Worm (Caenorhabditis elegans): Measurements from ENCODE around the gene allo-1.

Gene allo-1

DNA sequence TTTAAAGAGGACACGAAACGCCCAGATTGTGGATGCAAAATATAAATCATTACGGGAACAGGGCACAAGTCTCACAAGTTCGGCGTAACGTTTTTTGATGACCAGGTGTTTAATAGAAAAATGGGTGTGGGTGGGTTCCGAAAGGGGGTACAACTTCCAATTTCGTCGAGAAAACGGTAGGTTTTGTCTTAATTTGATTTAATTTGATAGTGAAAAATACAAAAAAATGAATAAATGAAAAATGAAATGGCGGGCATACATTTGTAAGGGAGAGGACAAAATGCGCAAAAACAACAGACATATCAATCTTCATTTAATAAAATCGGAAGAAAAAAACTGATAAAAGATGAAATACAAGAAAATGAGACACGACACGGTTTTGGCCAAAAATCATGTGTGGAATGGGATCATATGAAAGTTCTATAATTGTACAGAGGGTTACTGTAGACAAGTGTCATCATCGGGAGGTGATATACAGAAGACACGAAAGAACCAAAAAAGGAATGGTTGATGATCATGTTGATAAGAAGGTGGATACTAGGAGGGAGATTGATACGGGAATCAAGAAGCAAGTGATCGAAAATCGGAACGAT is 5.1 kb upstream of the allo-1 start (continued):
- no peak for TF ChIP-seq mab-9 (GFP tag; IDR thresholded peaks at IDR 0.05)
- no peak for TF ChIP-seq sptf-1 (tag; optimal IDR thresholded peaks at IDR 0.05)
- TF ChIP-seq nhr-19 (GFP tag; conservative IDR thresholded peaks at IDR 0.05), result no peak
- no peak for TF ChIP-seq zip-4 (GFP tag; optimal IDR thresholded peaks at IDR 0.05)
- no peak for TF ChIP-seq egl-27 (tag; optimal IDR thresholded peaks at IDR 0.05)
- TF ChIP-seq jun-1 (tag; optimal IDR thresholded peaks at IDR 0.05), result no peak
- TF ChIP-seq sup-37 (GFP tag; optimal IDR thresholded peaks at IDR 0.05), result no peak
- no peak for TF ChIP-seq hlh-4 (tag; optimal IDR thresholded peaks at IDR 0.05)
- TF ChIP-seq efl-1 (optimal IDR thresholded peaks at IDR 0.05), result no peak
- TF ChIP-seq efl-1 (GFP tag; optimal IDR thresholded peaks at IDR 0.05 in 1 of 2), result peak in 1 of 2 experiments; percentile 51
- no peak for TF ChIP-seq ztf-4 (tag; optimal IDR thresholded peaks at IDR 0.05)
- TF ChIP-seq ztf-11 (tag; optimal IDR thresholded peaks at IDR 0.05), result no peak
- TF ChIP-seq efl-3 (GFP tag; optimal IDR thresholded peaks at IDR 0.05), result no peak
- TF ChIP-seq Y116A8C.19 (tag; optimal IDR thresholded peaks at IDR 0.05; ENCODE audit: borderline replicate concordance), result no peak
- no peak for TF ChIP-seq F16B12.6 (tag; optimal IDR thresholded peaks at IDR 0.05)
- no peak for TF ChIP-seq pax-3 (tag; optimal IDR thresholded peaks at IDR 0.05)
- no peak for TF ChIP-seq pqm-1 (tag; optimal IDR thresholded peaks at IDR 0.05)
- TF ChIP-seq nhr-85 (tag), result peak; percentile 88
- no peak for TF ChIP-seq mdl-1 (tag; optimal IDR thresholded peaks at IDR 0.05)
- TF ChIP-seq ets-5 (GFP tag; IDR thresholded peaks at IDR 0.05), result no peak
- peak; percentile 36 for TF ChIP-seq tbx-2 (tag; optimal IDR thresholded peaks at IDR 0.05)
- no peak for TF ChIP-seq nhr-28 (tag; optimal IDR thresholded peaks at IDR 0.05)
- TF ChIP-seq unc-130 (tag; optimal IDR thresholded peaks at IDR 0.05), result no peak
- peak; percentile 54 for TF ChIP-seq nhr-71 (tag; optimal IDR thresholded peaks at IDR 0.05)
- TF ChIP-seq nhr-11 (tag; optimal IDR thresholded peaks at IDR 0.05), result no peak
- TF ChIP-seq C34B4.2 (tag; optimal IDR thresholded peaks at IDR 0.05), result no peak
- no peak for TF ChIP-seq lin-15B (tag; optimal IDR thresholded peaks at IDR 0.05)
- no peak for TF ChIP-seq skn-1 (tag; optimal IDR thresholded peaks at IDR 0.05)
- no peak for TF ChIP-seq ceh-82 (tag; optimal IDR thresholded peaks at IDR 0.05)
- TF ChIP-seq fkh-8 (tag; optimal IDR thresholded peaks at IDR 0.05), result no peak
- TF ChIP-seq snu-23 (GFP tag; optimal IDR thresholded peaks at IDR 0.05), result peak; percentile 37
- TF ChIP-seq snpc-4 (tag; optimal IDR thresholded peaks at IDR 0.05), result no peak
- no peak for TF ChIP-seq nhr-77 (tag; optimal IDR thresholded peaks at IDR 0.05)
- no peak for TF ChIP-seq vab-15 (tag; optimal IDR thresholded peaks at IDR 0.05)
- no peak for TF ChIP-seq tlp-1 (tag; optimal IDR thresholded peaks at IDR 0.05)
- peak; percentile 55 for TF ChIP-seq lin-14 (GFP tag; optimal IDR thresholded peaks at IDR 0.05)
- peak in 1 of 2 experiments; percentile 53 for TF ChIP-seq lin-35 (GFP tag; optimal IDR thresholded peaks at IDR 0.05)
- TF ChIP-seq unc-98 (GFP tag; IDR thresholded peaks at IDR 0.05), result no peak
- no peak for TF ChIP-seq nhr-47 (tag; optimal IDR thresholded peaks at IDR 0.05)
- TF ChIP-seq nhr-84 (tag; optimal IDR thresholded peaks at IDR 0.05), result no peak
- no peak for TF ChIP-seq lir-3 (tag; optimal IDR thresholded peaks at IDR 0.05; ENCODE audit: poor library complexity)
- no peak for TF ChIP-seq ceh-90 (tag; optimal IDR thresholded peaks at IDR 0.05)
- TF ChIP-seq lsy-2 (tag; optimal IDR thresholded peaks at IDR 0.05), result peak in 1 of 2 experiments; percentile 67
- no peak for TF ChIP-seq alr-1 (tag; optimal IDR thresholded peaks at IDR 0.05; ENCODE audit: borderline replicate concordance)
- TF ChIP-seq aha-1 (tag; optimal IDR thresholded peaks at IDR 0.05), result no peak
- no peak for TF ChIP-seq hpl-2 (GFP tag; optimal IDR thresholded peaks at IDR 0.05)
- TF ChIP-seq ces-1 (GFP tag; optimal IDR thresholded peaks at IDR 0.05), result no peak
- no peak for TF ChIP-seq isw-1 (GFP tag; IDR thresholded peaks at IDR 0.05)
- peak; percentile 61 for TF ChIP-seq blmp-1 (tag; optimal IDR thresholded peaks at IDR 0.05)
- no peak for TF ChIP-seq nhr-237 (tag; optimal IDR thresholded peaks at IDR 0.05)
- TF ChIP-seq egl-13 (tag; optimal IDR thresholded peaks at IDR 0.05), result no peak
- TF ChIP-seq unc-62 (GFP tag; optimal IDR thresholded peaks at IDR 0.05), result no peak
- TF ChIP-seq dsc-1 (tag; optimal IDR thresholded peaks at IDR 0.05), result no peak
- no peak for TF ChIP-seq unc-30 (tag; optimal IDR thresholded peaks at IDR 0.05)

Data from whole organism, L1 larva.